Fruit fly (Drosophila melanogaster) whole organism, adult: Measurements from ENCODE around the gene ara.

Experiments used
- CG11617 ChIP-seq: fragments of 200-800 bp; sonication (Bioruptor generic); optimal IDR thresholded peaks from 2 replicates; lab custom pipeline; 2017; ENCODE audit warnings: mild to moderate bottlenecking, missing biosample characterization, missing genetic modification reagents, missing genetic modification characterization
- CG12768 ChIP-seq: fragments of 200-800 bp; sonication (Bioruptor generic); optimal IDR thresholded peaks from 2 replicates; lab custom pipeline; 2017; ENCODE audit warnings: missing biosample characterization, missing genetic modification characterization, mild to moderate bottlenecking, moderate library complexity, missing genetic modification reagents
- CG14711 ChIP-seq: fragments of 200-800 bp; sonication (Bioruptor generic); optimal IDR thresholded peaks from 2 replicates; lab custom pipeline; 2018; ENCODE audit warnings: missing biosample characterization, mild to moderate bottlenecking, missing genetic modification characterization, moderate library complexity
- CG1620 ChIP-seq: fragments of 200-800 bp; sonication (Bioruptor generic); optimal IDR thresholded peaks from 2 replicates; lab custom pipeline; 2016; ENCODE audit warnings: missing biosample characterization, missing genetic modification characterization
- CG33017 ChIP-seq: fragments of 200-800 bp; sonication (Bioruptor generic); optimal IDR thresholded peaks from 2 replicates; lab custom pipeline; 2018; ENCODE audit warnings: missing biosample characterization, mild to moderate bottlenecking, missing genetic modification characterization, moderate library complexity
- CG5204 ChIP-seq: fragments of 200-800 bp; sonication (Bioruptor generic); optimal IDR thresholded peaks from 2 replicates; lab custom pipeline; 2016; ENCODE audit warnings: missing biosample characterization, missing genetic modification characterization
- CG7045 ChIP-seq: fragments of 200-800 bp; sonication (Bioruptor generic); optimal IDR thresholded peaks from 2 replicates; lab custom pipeline; 2017; ENCODE audit warnings: missing biosample characterization, mild to moderate bottlenecking, missing genetic modification characterization
- CG7101 ChIP-seq: fragments of 200-800 bp; sonication (Bioruptor generic); optimal IDR thresholded peaks from 2 replicates; lab custom pipeline; 2018; ENCODE audit warnings: missing biosample characterization, mild to moderate bottlenecking, missing genetic modification characterization, moderate library complexity
- Clk ChIP-seq: fragments of 200-800 bp; sonication (Bioruptor generic); optimal IDR thresholded peaks from 2 replicates; lab custom pipeline; 2017; ENCODE audit warnings: missing biosample characterization, missing genetic modification characterization
- Crg-1 ChIP-seq: fragments of 200-800 bp; sonication (Bioruptor generic); optimal IDR thresholded peaks from 2 replicates; lab custom pipeline; 2016; ENCODE audit warnings: missing biosample characterization, missing genetic modification characterization
- Mnt ChIP-seq: fragments of 200-800 bp; sonication (Bioruptor generic); optimal IDR thresholded peaks from 2 replicates; lab custom pipeline; 2016; ENCODE audit warnings: missing biosample characterization, mild to moderate bottlenecking, missing genetic modification characterization
- bab1 ChIP-seq: fragments of 200-800 bp; sonication (Bioruptor generic); optimal IDR thresholded peaks from 3 replicates; lab custom pipeline; 2019; ENCODE audit warnings: missing biosample characterization, mild to moderate bottlenecking, missing genetic modification characterization, moderate library complexity
- cic ChIP-seq: fragments of 200-800 bp; sonication (Bioruptor generic); optimal IDR thresholded peaks from 2 replicates; lab custom pipeline; 2017; ENCODE audit warnings: missing biosample characterization, mild to moderate bottlenecking, missing genetic modification characterization, moderate library complexity
- kay ChIP-seq: fragments of 200-800 bp; sonication (Bioruptor generic); peaks from one replicate; lab custom pipeline; 2016; ENCODE audit warnings: missing biosample characterization, missing genetic modification characterization, borderline replicate concordance
- ovo ChIP-seq: fragments of 200-800 bp; sonication (Bioruptor generic); optimal IDR thresholded peaks from 2 replicates; lab custom pipeline; 2016; ENCODE audit warnings: missing biosample characterization, missing genetic modification characterization
- pad ChIP-seq: fragments of 200-800 bp; sonication (Bioruptor generic); optimal IDR thresholded peaks from 3 replicates; lab custom pipeline; 2017; ENCODE audit warnings: missing biosample characterization, missing genetic modification characterization, mild to moderate bottlenecking, moderate library complexity, missing genetic modification reagents
- tj ChIP-seq: fragments of 200-800 bp; sonication (Bioruptor generic); optimal IDR thresholded peaks from 3 replicates; lab custom pipeline; 2017; ENCODE audit warnings: missing biosample characterization, mild to moderate bottlenecking, missing genetic modification characterization, moderate library complexity
- toe ChIP-seq: fragments of 200-800 bp; sonication (Bioruptor generic); optimal IDR thresholded peaks from 2 replicates; lab custom pipeline; 2016; ENCODE audit warnings: missing biosample characterization, missing genetic modification characterization

The ara gene

DNA sequence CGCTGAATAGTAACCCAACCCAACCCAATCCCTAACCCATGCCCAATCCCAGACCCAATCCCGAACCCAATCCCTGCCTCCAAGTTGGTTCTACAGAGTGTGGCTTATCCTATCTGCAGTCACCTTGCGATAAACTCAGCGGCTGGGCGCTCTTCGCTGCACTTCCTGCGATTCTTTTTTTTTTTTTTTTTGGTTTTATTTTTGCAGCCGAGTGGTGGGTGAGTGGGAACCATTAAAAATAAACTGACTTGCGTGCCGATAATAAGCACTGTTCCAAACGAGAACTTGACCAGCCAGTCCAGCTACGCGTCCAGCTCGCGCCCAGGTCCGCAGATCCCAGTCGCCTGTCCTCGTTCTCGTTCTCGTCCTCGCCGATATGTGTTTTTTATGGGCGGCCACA, 34.6 kb downstream of the ara start:
- TF ChIP-seq CG1620 (GFP tag; lab: Kevin White, UChicago) = no peak
- no peak for TF ChIP-seq Mnt
- no peak for TF ChIP-seq Crg-1 (GFP tag; lab: Kevin White, UChicago)

DNA sequence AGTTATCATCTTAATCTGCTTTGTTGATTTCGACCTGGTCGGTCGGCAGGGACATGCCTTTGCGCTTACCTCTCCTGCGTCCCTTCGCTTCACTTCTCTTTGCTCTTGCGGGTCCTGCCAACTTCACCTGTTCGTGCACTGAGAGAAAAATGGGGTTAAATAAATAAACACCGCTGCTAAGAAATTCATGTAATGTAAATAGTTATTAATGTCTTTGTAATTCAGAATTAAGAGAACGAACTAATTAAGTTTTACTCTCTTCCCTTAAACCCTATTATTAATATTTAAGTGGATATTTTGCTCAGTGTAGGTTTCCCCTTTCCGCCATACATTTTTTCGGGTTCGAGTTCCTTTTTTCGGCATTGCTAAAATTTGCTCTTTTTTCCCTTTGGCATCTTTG, 35.9 kb downstream of the ara start:
- TF ChIP-seq ovo (GFP tag; lab: Kevin White, UChicago) = no peak
- no peak for TF ChIP-seq toe (GFP tag; lab: Kevin White, UChicago)
- no peak for TF ChIP-seq pad (GFP tag; lab: Kevin White, UChicago)
- no peak for TF ChIP-seq Mnt
- TF ChIP-seq CG33017 (tag; lab: Kevin White, UChicago) = no peak
- no peak for TF ChIP-seq CG7045 (GFP tag; lab: Kevin White, UChicago)
- TF ChIP-seq tj (GFP tag; lab: Kevin White, UChicago) = no peak
- TF ChIP-seq cic (GFP tag; lab: Kevin White, UChicago) = no peak
- no peak for TF ChIP-seq Crg-1 (GFP tag; lab: Kevin White, UChicago)
- no peak for TF ChIP-seq Clk (GFP tag; lab: Kevin White, UChicago)

DNA sequence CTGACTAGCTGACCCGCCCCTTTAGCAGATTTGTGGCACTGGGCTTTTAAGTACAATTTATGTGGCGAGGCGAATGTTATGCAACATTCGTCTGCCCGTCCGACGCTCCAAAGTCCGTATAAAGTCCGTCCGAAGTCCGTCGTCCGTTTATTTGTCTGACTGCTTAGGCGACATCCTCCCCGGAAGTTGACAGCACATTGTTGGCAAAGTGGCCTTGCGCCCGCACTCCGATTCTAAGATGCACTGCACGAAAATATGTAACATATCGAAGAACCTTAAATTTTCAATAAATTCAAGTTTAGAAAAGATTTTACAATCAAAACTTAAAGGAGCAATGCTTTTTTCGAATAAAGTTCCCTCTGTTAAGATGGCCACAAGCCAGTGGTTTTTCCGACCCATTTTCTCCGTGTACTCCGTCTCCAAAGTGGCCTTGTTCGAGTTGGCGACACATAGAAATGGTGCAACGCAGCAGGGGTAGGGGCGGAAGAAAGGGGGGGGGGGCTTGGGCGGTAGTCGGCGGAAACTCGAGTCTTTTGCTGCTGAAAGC, 38.4 kb downstream of the ara start:
- TF ChIP-seq CG12768 (GFP tag; lab: Kevin White, UChicago) = no peak

DNA sequence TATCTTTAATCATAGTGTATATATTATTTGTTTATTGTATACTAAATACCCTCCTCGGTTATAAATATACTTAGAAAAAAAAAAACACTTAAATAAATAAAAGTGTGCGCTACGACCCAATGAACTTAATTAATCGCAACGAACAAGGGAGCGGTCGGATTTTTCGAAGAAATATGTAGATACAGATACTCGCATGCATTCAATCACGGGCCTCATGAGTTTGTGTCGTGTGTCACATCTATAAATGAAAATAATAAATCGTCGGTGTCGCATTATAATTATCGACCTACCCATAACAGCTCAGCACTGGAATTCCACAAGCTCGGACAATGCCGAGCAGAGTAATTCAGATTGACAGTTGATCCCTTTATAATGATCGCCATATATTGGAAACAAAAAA, 41.4 kb downstream of the ara start:
- TF ChIP-seq kay (GFP tag; lab: Kevin White, UChicago) (peak; percentile 75), cic (GFP tag; lab: Kevin White, UChicago) (no peak)

DNA sequence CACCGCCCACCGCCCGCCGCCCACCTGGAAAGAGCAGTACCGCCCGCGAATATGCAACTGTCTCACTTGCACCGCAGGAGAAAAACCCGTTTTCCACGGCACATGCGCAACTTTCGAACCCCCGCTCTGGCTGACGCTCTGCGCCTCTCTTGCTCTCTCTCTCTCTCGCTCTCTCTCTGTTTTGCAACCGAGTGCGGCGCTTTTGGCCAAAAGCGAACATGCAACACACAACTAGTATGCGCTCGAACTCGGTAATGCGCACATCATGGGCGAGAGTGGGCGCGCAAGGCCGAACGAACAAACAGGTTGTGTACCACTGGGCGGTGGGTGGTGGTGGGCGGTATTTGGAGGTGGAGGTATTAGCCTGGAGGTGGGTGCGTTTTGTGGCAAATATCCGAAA, 47.2 kb downstream of the ara start:
- TF ChIP-seq CG14711 (tag; lab: Kevin White, UChicago) (no peak), pad (GFP tag; lab: Kevin White, UChicago) (peak; percentile 44)

DNA sequence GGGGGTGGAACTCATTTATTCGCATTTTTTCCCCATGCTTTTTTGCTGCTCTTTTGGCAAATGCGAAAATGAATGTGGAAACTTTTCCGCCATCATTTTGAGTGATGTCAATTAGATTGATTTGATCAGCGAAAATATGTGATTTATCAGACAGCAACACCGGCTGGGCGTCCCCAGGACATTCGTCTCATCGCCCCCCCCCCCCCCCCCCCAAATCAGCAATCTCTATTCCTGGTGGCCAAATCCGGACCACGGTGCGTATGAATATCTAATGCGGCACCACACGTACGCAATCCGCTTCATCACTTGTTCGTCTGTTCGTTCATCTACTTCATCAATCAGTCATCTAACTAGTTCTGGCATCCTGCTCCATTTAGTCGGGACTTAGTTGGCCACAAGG, 54.5 kb downstream of the ara start:
- TF ChIP-seq Clk (GFP tag; lab: Kevin White, UChicago) = no peak
- TF ChIP-seq CG33017 (tag; lab: Kevin White, UChicago) = no peak

DNA sequence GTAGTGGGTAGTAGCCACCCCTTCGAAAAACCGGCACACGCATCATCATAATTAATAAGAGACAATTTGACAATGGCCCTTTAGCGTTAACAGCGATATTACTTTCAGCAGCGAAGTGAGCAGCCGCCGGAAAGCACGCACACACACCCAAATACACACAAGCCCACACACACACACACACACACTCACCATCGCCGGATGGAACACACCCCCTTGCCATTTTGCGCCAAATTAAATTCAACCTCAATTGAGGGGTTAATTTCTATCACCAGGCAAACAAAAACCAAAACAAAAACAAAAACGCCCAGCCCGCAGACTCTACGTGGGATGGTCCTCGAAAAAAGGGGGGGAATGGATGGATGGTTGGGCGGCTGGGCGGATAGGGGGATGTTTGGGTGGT, 57.9 kb downstream of the ara start:
- TF ChIP-seq bab1 (no peak), CG7101 (tag; lab: Kevin White, UChicago) (no peak)

DNA sequence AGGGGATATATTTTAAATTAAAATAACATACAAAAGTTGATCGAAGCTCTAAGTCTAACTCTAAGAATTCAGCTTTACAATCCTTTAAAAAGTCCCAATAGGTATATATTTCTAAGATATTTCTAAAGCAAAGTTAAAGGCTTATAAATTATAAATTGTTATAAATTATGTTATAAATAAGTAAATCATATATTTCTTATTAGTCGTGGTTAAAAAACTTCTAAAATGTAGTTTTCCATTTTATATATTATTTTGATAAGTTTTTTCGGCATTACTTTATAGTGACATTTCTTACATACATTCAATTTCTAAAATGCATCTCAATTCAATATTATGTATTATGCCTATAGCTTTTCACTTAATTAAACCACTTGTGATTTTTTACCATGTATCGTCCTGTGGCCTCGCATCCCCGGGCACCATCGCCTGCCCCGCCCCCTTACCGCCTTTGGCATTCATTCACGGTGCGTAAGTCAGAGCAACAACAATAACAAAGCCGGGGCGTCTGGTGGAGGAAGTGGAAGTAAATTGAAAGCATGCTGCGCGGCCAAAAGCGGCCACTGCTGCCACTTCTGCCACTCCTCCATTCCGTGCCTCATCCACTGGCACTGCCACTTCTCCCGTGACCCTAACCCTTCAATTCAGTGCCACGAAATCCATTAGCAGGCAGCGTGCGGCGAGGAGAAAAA, 58.6 kb downstream of the ara start:
- no peak for TF ChIP-seq tj (GFP tag; lab: Kevin White, UChicago)
- no peak for TF ChIP-seq CG11617 (GFP tag; lab: Kevin White, UChicago)
- no peak for TF ChIP-seq CG12768 (GFP tag; lab: Kevin White, UChicago)
- no peak for TF ChIP-seq kay (GFP tag; lab: Kevin White, UChicago)
- TF ChIP-seq CG1620 (GFP tag; lab: Kevin White, UChicago) = no peak
- no peak for TF ChIP-seq pad (GFP tag; lab: Kevin White, UChicago)
- TF ChIP-seq CG5204 (GFP tag; lab: Kevin White, UChicago) = no peak
- no peak for TF ChIP-seq Mnt

DNA sequence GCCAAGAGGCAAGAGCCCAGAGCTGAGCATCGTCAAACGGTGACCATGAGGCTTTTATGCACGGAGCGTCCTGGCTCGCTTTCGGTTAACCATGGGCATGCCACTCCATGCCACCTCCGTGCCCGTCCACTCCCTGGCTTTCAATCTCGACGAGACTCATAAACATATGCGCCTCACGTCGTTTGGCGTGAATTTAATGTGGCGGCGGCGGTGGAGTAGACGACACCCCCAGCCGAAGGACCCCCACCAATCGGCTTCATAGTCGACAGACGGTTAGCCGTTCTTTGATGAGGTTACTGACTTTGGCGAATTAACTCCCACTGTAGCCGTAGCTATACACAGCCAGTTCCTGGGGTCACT, 59.1 kb downstream of the ara start:
- TF ChIP-seq toe (GFP tag; lab: Kevin White, UChicago) (no peak), pad (GFP tag; lab: Kevin White, UChicago) (no peak), CG1620 (GFP tag; lab: Kevin White, UChicago) (no peak), CG5204 (GFP tag; lab: Kevin White, UChicago) (no peak), CG14711 (tag; lab: Kevin White, UChicago) (no peak), cic (GFP tag; lab: Kevin White, UChicago) (no peak), bab1 (no peak), kay (GFP tag; lab: Kevin White, UChicago) (no peak), Crg-1 (GFP tag; lab: Kevin White, UChicago) (no peak), CG11617 (GFP tag; lab: Kevin White, UChicago) (no peak), ovo (GFP tag; lab: Kevin White, UChicago) (no peak), CG12768 (GFP tag; lab: Kevin White, UChicago) (no peak), CG33017 (tag; lab: Kevin White, UChicago) (no peak), Mnt (no peak)
